Fruit fly (Drosophila melanogaster): Measurements from ENCODE around the gene CG14933.

CG14933 gene

DNA sequence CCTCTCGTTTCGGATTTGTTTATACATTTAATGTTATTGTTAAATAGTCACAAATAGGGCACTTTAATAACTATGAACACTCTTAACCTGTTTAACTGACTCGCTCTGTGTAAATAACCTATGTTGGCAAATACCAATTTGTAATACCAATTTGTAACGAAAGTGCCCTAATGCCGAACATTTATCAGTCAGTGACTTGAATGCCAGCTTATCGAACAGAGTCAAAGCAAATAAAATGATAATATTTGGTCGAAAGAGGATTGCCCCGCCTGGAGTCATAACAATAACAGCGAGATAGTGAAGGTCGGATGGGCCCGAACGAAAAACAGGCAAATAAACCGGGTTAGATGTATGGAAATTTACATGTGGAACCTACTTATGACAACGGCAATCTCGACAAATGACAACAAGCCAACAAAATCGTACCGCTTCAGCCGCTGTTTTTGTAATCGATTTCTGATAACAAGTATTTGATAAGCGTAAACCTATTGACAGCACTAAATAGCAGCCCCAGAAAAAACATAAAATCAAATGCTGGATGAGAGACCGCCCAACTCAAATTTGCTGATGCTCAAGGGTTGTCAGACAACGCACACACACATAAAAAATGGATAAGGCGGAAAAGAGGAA, 2.6 kb downstream of the CG14933 start (continued):
- no peak for TF ChIP-seq Dip2 (GFP tag; IDR thresholded peaks at IDR 0.05)
- no peak for TF ChIP-seq CG8765 (GFP tag; IDR thresholded peaks at IDR 0.05)
- TF ChIP-seq fd3F (GFP tag; optimal IDR thresholded peaks at IDR 0.05) = no peak
- TF ChIP-seq dati (GFP tag; IDR thresholded peaks at IDR 0.05) = no peak
- TF ChIP-seq scrt (GFP tag; optimal IDR thresholded peaks at IDR 0.05) = no peak
- no peak for TF ChIP-seq Doc2 (GFP tag; IDR thresholded peaks at IDR 0.05)
- no peak for TF ChIP-seq CG15479 (GFP tag; optimal IDR thresholded peaks at IDR 0.05)
- TF ChIP-seq sens-2 (GFP tag; IDR thresholded peaks at IDR 0.05) = no peak
- TF ChIP-seq CG4282 (GFP tag; optimal IDR thresholded peaks at IDR 0.05) = no peak
- peak; percentile 30; the same call in 1 of the 2 replicates for TF ChIP-seq Nf-YA (GFP tag; IDR thresholded peaks at IDR 0.05)
- no peak for TF ChIP-seq Dp (GFP tag; optimal IDR thresholded peaks at IDR 0.05)
- TF ChIP-seq ind (GFP tag; optimal IDR thresholded peaks at IDR 0.05) = no peak
- peak; percentile 81 for TF ChIP-seq Med (GFP tag)
- no peak for TF ChIP-seq shn (GFP tag; optimal IDR thresholded peaks at IDR 0.05)
- no peak for TF ChIP-seq B-H2 (GFP tag; optimal IDR thresholded peaks at IDR 0.05)
- TF ChIP-seq CG9727 (GFP tag; optimal IDR thresholded peaks at IDR 0.05) = no peak
- TF ChIP-seq Rx (GFP tag; IDR thresholded peaks at IDR 0.05) = no peak
- TF ChIP-seq CG18764 (GFP tag; optimal IDR thresholded peaks at IDR 0.05) = no peak
- TF ChIP-seq CG7357 (GFP tag; IDR thresholded peaks at IDR 0.05) = no peak
- TF ChIP-seq Dbx (GFP tag; IDR thresholded peaks at IDR 0.05) = no peak
- no peak for TF ChIP-seq CG12236 (GFP tag; optimal IDR thresholded peaks at IDR 0.05)
- no peak for TF ChIP-seq CG11504 (tag; optimal IDR thresholded peaks at IDR 0.05)
- no peak for TF ChIP-seq esg (GFP tag; conservative IDR thresholded peaks at IDR 0.05)
- no peak for TF ChIP-seq ato (GFP tag; IDR thresholded peaks at IDR 0.05; ENCODE audit: partially characterized antibody)
- no peak for TF ChIP-seq Mad (GFP tag; optimal IDR thresholded peaks at IDR 0.05)
- TF ChIP-seq sens (GFP tag) = peak; percentile 49
- TF ChIP-seq Ptx1 (GFP tag; IDR thresholded peaks at IDR 0.05) = 0 out of 2 replicates have a peak, but pooled peaks have one; percentile 13
- TF ChIP-seq CG3407 (GFP tag; optimal IDR thresholded peaks at IDR 0.05) = no peak
- TF ChIP-seq NC2β (GFP tag; optimal IDR thresholded peaks at IDR 0.05) = no peak
- TF ChIP-seq CG8290 (GFP tag; optimal IDR thresholded peaks at IDR 0.05) = no peak
- peak in 1 of 2 experiments; percentile 60 for TF ChIP-seq CG8290 (tag; optimal IDR thresholded peaks at IDR 0.05)
- TF ChIP-seq CG5953 (GFP tag; IDR thresholded peaks at IDR 0.05) = no peak
- no peak for TF ChIP-seq Myb (GFP tag; optimal IDR thresholded peaks at IDR 0.05)
- no peak for TF ChIP-seq dpn (GFP tag; optimal IDR thresholded peaks at IDR 0.05)
- no peak for TF ChIP-seq gsb-n (tag; optimal IDR thresholded peaks at IDR 0.05)
- TF ChIP-seq Stat92E (GFP tag; optimal IDR thresholded peaks at IDR 0.05) = no peak
- TF ChIP-seq ham (GFP tag; IDR thresholded peaks at IDR 0.05) = no peak
- TF ChIP-seq vvl (GFP tag; IDR thresholded peaks at IDR 0.05) = no peak
- TF ChIP-seq org-1 (GFP tag; optimal IDR thresholded peaks at IDR 0.05) = no peak
- no peak for TF ChIP-seq CG1792 (GFP tag; optimal IDR thresholded peaks at IDR 0.05)
- TF ChIP-seq CG13624 (GFP tag; optimal IDR thresholded peaks at IDR 0.05) = no peak
- TF ChIP-seq ash1 (GFP tag; optimal IDR thresholded peaks at IDR 0.05) = no peak
- no peak for TF ChIP-seq cad (GFP tag; optimal IDR thresholded peaks at IDR 0.05)
- TF ChIP-seq croc (GFP tag; conservative IDR thresholded peaks at IDR 0.05) = no peak
- no peak for TF ChIP-seq CG6175 (GFP tag; IDR thresholded peaks at IDR 0.05)
- TF ChIP-seq CG7271 (tag; optimal IDR thresholded peaks at IDR 0.05) = no peak
- TF ChIP-seq CG30020 (tag; optimal IDR thresholded peaks at IDR 0.05) = no peak
- TF ChIP-seq CTCF (GFP tag; optimal IDR thresholded peaks at IDR 0.05) = no peak
- TF ChIP-seq knrl (GFP tag; IDR thresholded peaks at IDR 0.05; ENCODE audit: partially characterized antibody) = no peak
- TF ChIP-seq bab2 (GFP tag; optimal IDR thresholded peaks at IDR 0.05) = no peak
- TF ChIP-seq Deaf1 (tag; optimal IDR thresholded peaks at IDR 0.05) = no peak
- peak; percentile 43 for TF ChIP-seq CG12769 (tag; optimal IDR thresholded peaks at IDR 0.05)
- TF ChIP-seq Xrp1 (GFP tag; IDR thresholded peaks at IDR 0.05) = no peak
